Fruit fly (Drosophila melanogaster): ENCODE measurements around the gene Myo95E.

Myo95E gene

dm6 chr3R:24116972-24117371, 44.3 kb downstream of the Myo95E start:
- no peak for TF ChIP-seq pad (GFP tag; optimal IDR thresholded peaks at IDR 0.05)
- TF ChIP-seq Mnt (GFP tag; optimal IDR thresholded peaks at IDR 0.05) = no peak
- no peak for TF ChIP-seq Hr96 (GFP tag; optimal IDR thresholded peaks at IDR 0.05)
- TF ChIP-seq Crg-1 (GFP tag; optimal IDR thresholded peaks at IDR 0.05) = no peak
- TF ChIP-seq tj (GFP tag; optimal IDR thresholded peaks at IDR 0.05) = no peak
- TF ChIP-seq CG14711 (tag; optimal IDR thresholded peaks at IDR 0.05) = no peak
- no peak for TF ChIP-seq CG5204 (GFP tag; optimal IDR thresholded peaks at IDR 0.05)
- no peak for TF ChIP-seq bab1 (GFP tag; optimal IDR thresholded peaks at IDR 0.05)
- TF ChIP-seq kay (GFP tag; ENCODE audit: borderline replicate concordance) = no peak
- no peak for TF ChIP-seq cnc (optimal IDR thresholded peaks at IDR 0.05)
- no peak for TF ChIP-seq CG1620 (GFP tag; optimal IDR thresholded peaks at IDR 0.05)
- no peak for TF ChIP-seq CG7101 (tag; optimal IDR thresholded peaks at IDR 0.05)
- no peak for TF ChIP-seq Clk (GFP tag; optimal IDR thresholded peaks at IDR 0.05)

- TF ChIP-seq CG7101 (tag; optimal IDR thresholded peaks at IDR 0.05) (peak; percentile 18), CG7045 (GFP tag; optimal IDR thresholded peaks at IDR 0.05) (no peak), Hr96 (GFP tag; optimal IDR thresholded peaks at IDR 0.05) (peak; percentile 27), pad (GFP tag; optimal IDR thresholded peaks at IDR 0.05) (no peak), CG12768 (GFP tag; optimal IDR thresholded peaks at IDR 0.05) (no peak), CG1620 (GFP tag; optimal IDR thresholded peaks at IDR 0.05) (no peak), CG14711 (tag; optimal IDR thresholded peaks at IDR 0.05) (no peak), ovo (GFP tag; optimal IDR thresholded peaks at IDR 0.05) (no peak), tj (GFP tag; optimal IDR thresholded peaks at IDR 0.05) (no peak), CG33017 (tag; optimal IDR thresholded peaks at IDR 0.05) (no peak), bab1 (GFP tag; optimal IDR thresholded peaks at IDR 0.05) (no peak), CG5204 (GFP tag; optimal IDR thresholded peaks at IDR 0.05) (peak; percentile 13), CG11617 (GFP tag; optimal IDR thresholded peaks at IDR 0.05) (peak; percentile 10), Mnt (GFP tag; optimal IDR thresholded peaks at IDR 0.05) (no peak), Crg-1 (GFP tag; optimal IDR thresholded peaks at IDR 0.05) (no peak), toe (GFP tag; optimal IDR thresholded peaks at IDR 0.05) (no peak), kay (GFP tag; ENCODE audit: borderline replicate concordance) (no peak), cnc (optimal IDR thresholded peaks at IDR 0.05) (no peak), cic (GFP tag; optimal IDR thresholded peaks at IDR 0.05) (peak; percentile 14), Clk (GFP tag; optimal IDR thresholded peaks at IDR 0.05) (no peak)
These were observed 45.1 kb downstream of the Myo95E start, which contains the start of gene CG13607 for dm6 chr3R:24116180-24116579. Gene CG13607, minus strand, starts transcription at chr3R:24116322.

- no peak for TF ChIP-seq CG33017 (tag; optimal IDR thresholded peaks at IDR 0.05)
- no peak for TF ChIP-seq Hr96 (GFP tag; optimal IDR thresholded peaks at IDR 0.05)
- no peak for TF ChIP-seq Mnt (GFP tag; optimal IDR thresholded peaks at IDR 0.05)
- no peak for TF ChIP-seq cnc (optimal IDR thresholded peaks at IDR 0.05)
- no peak for TF ChIP-seq Clk (GFP tag; optimal IDR thresholded peaks at IDR 0.05)
- TF ChIP-seq cic (GFP tag; optimal IDR thresholded peaks at IDR 0.05) = no peak
- TF ChIP-seq CG14711 (tag; optimal IDR thresholded peaks at IDR 0.05) = no peak
- no peak for TF ChIP-seq pad (GFP tag; optimal IDR thresholded peaks at IDR 0.05)
- no peak for TF ChIP-seq CG12768 (GFP tag; optimal IDR thresholded peaks at IDR 0.05)
These were observed 48.3 kb downstream of the Myo95E start, which contains the start of gene Root for dm6 chr3R:24113070-24113385. Gene Root, plus strand, starts transcription at chr3R:24113286.

dm6 chr3R:24112320-24113069, 48.8 kb downstream of the Myo95E start, which contains the start of gene CG13605:
Gene CG13605, minus strand, starts transcription at chr3R:24112389.
- TF ChIP-seq CG7045 (GFP tag; optimal IDR thresholded peaks at IDR 0.05) = peak; percentile 59
- TF ChIP-seq ovo (GFP tag; optimal IDR thresholded peaks at IDR 0.05) = no peak
- TF ChIP-seq Mnt (GFP tag; optimal IDR thresholded peaks at IDR 0.05) = peak; percentile 59
- TF ChIP-seq pad (GFP tag; optimal IDR thresholded peaks at IDR 0.05) = peak; percentile 62
- TF ChIP-seq tj (GFP tag; optimal IDR thresholded peaks at IDR 0.05) = peak; percentile 78
- TF ChIP-seq cnc (optimal IDR thresholded peaks at IDR 0.05) = no peak
- TF ChIP-seq CG33017 (tag; optimal IDR thresholded peaks at IDR 0.05) = peak; percentile 73
- peak; percentile 84 for TF ChIP-seq bab1 (GFP tag; optimal IDR thresholded peaks at IDR 0.05)
- peak; percentile 78 for TF ChIP-seq CG12768 (GFP tag; optimal IDR thresholded peaks at IDR 0.05)
- peak; percentile 71 for TF ChIP-seq toe (GFP tag; optimal IDR thresholded peaks at IDR 0.05)
- TF ChIP-seq CG5204 (GFP tag; optimal IDR thresholded peaks at IDR 0.05) = peak; percentile 64
- peak; percentile 28 for TF ChIP-seq CG1620 (GFP tag; optimal IDR thresholded peaks at IDR 0.05)
- TF ChIP-seq CG11617 (GFP tag; optimal IDR thresholded peaks at IDR 0.05) = peak; percentile 73
- TF ChIP-seq kay (GFP tag; ENCODE audit: borderline replicate concordance) = no peak
- TF ChIP-seq CG7101 (tag; optimal IDR thresholded peaks at IDR 0.05) = peak; percentile 68
- peak; percentile 27 for TF ChIP-seq cic (GFP tag; optimal IDR thresholded peaks at IDR 0.05)
- peak; percentile 69 for TF ChIP-seq CG14711 (tag; optimal IDR thresholded peaks at IDR 0.05)
- peak; percentile 44 for TF ChIP-seq Clk (GFP tag; optimal IDR thresholded peaks at IDR 0.05)
- peak; percentile 68 for TF ChIP-seq Crg-1 (GFP tag; optimal IDR thresholded peaks at IDR 0.05)
- peak; percentile 27 for TF ChIP-seq Hr96 (GFP tag; optimal IDR thresholded peaks at IDR 0.05)

dm6 chr3R:24108902-24109389, 52.4 kb downstream of the Myo95E start, which contains the start of the genes eIF4EHP and CG18428:
Gene eIF4EHP, minus strand, starts transcription at chr3R:24108960.
Gene CG18428, plus strand, starts transcription at chr3R:24109336.
- TF ChIP-seq Hr96 (GFP tag; optimal IDR thresholded peaks at IDR 0.05) (peak; percentile 95), cnc (optimal IDR thresholded peaks at IDR 0.05) (no peak), CG1620 (GFP tag; optimal IDR thresholded peaks at IDR 0.05) (peak; percentile 96), CG14711 (tag; optimal IDR thresholded peaks at IDR 0.05) (peak; percentile 99), Crg-1 (GFP tag; optimal IDR thresholded peaks at IDR 0.05) (peak; percentile 98), CG11617 (GFP tag; optimal IDR thresholded peaks at IDR 0.05) (peak; percentile 100), CG33017 (tag; optimal IDR thresholded peaks at IDR 0.05) (peak; percentile 100), CG5204 (GFP tag; optimal IDR thresholded peaks at IDR 0.05) (peak; percentile 98), CG7101 (tag; optimal IDR thresholded peaks at IDR 0.05) (peak; percentile 100), cic (GFP tag; optimal IDR thresholded peaks at IDR 0.05) (peak; percentile 98), CG12768 (GFP tag; optimal IDR thresholded peaks at IDR 0.05) (peak; percentile 100), CG7045 (GFP tag; optimal IDR thresholded peaks at IDR 0.05) (peak; percentile 100), Clk (GFP tag; optimal IDR thresholded peaks at IDR 0.05) (peak; percentile 99), toe (GFP tag; optimal IDR thresholded peaks at IDR 0.05) (peak; percentile 98), Mnt (GFP tag; optimal IDR thresholded peaks at IDR 0.05) (peak; percentile 97), tj (GFP tag; optimal IDR thresholded peaks at IDR 0.05) (peak; percentile 97), ovo (GFP tag; optimal IDR thresholded peaks at IDR 0.05) (peak; percentile 100), bab1 (GFP tag; optimal IDR thresholded peaks at IDR 0.05) (peak; percentile 99), kay (GFP tag; ENCODE audit: borderline replicate concordance) (no peak), pad (GFP tag; optimal IDR thresholded peaks at IDR 0.05) (peak; percentile 95)

All from whole organism, adult.